Worm (Caenorhabditis elegans): ENCODE results near the gene C03B1.2.

C03B1.2 gene

ce11 chrX:6419113-6419512 lies 49.3 kb downstream of the C03B1.2 start:
- TF ChIP-seq nhr-77 (tag; optimal IDR thresholded peaks at IDR 0.05) (no peak), ztf-7 (tag; optimal IDR thresholded peaks at IDR 0.05) (no peak), unc-62 (GFP tag; optimal IDR thresholded peaks at IDR 0.05 in 1 of 2) (peak in 1 of 2 experiments; percentile 13), unc-62 (tag; optimal IDR thresholded peaks at IDR 0.05) (no peak)

- TF ChIP-seq ceh-32 (tag; optimal IDR thresholded peaks at IDR 0.05; ENCODE audit: poor library complexity) (no peak), sdz-12 (GFP tag; optimal IDR thresholded peaks at IDR 0.05) (no peak), F37D6.2 (tag; optimal IDR thresholded peaks at IDR 0.05) (no peak), daf-16 (GFP tag; optimal IDR thresholded peaks at IDR 0.05) (no peak), daf-16 (tag; optimal IDR thresholded peaks at IDR 0.05) (no peak), ZK546.5 (tag; optimal IDR thresholded peaks at IDR 0.05) (no peak), cey-2 (tag; optimal IDR thresholded peaks at IDR 0.05; ENCODE audit: borderline replicate concordance, insufficient read depth) (no peak), ctbp-1 (GFP tag; IDR thresholded peaks at IDR 0.05) (no peak), nhr-237 (tag; optimal IDR thresholded peaks at IDR 0.05) (no peak)
Measured at ce11 chrX:6420681-6421080, 50.9 kb downstream of the C03B1.2 start, which contains the start of gene K10C2.12. Gene K10C2.12, minus strand, starts transcription at chrX:6420781.

Data from whole organism, L4 larva.